Fruit fly (Drosophila melanogaster): ENCODE measurements around the gene CG4025.

The CG4025 gene

DNA sequence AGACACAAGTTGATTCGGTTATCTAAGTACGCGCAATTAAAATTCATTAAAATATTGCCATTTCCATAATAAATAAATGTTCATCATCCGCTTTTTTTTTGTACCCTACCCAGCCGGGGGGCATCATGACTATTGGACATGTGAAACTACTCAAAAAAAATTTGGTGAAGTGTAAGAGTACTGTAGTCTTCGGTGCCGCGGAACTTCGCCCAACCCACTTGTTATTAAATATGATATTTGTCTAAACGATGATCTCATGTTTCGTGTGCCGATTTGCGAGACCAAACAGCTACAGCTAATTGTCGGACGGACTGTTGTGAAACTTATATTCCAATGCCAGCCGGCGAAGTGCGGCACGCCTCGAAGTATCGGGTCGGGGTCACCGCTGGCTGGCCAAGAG lies 12.0 kb downstream of the CG4025 start:
- TF ChIP-seq CG11294 (GFP tag; IDR thresholded peaks at IDR 0.05) (no peak), CG8319 (GFP tag; optimal IDR thresholded peaks at IDR 0.05) (no peak), topi (GFP tag; optimal IDR thresholded peaks at IDR 0.05) (no peak), Hr4 (GFP tag; optimal IDR thresholded peaks at IDR 0.05) (peak; percentile 22), Eip78C (GFP tag) (peak; percentile 37), CG3032 (tag; optimal IDR thresholded peaks at IDR 0.05) (no peak), spab (GFP tag; optimal IDR thresholded peaks at IDR 0.05) (no peak), CG31627 (GFP tag; optimal IDR thresholded peaks at IDR 0.05) (no peak), CG9139 (GFP tag; optimal IDR thresholded peaks at IDR 0.05) (no peak), CG1621 (tag; optimal IDR thresholded peaks at IDR 0.05) (no peak), net (GFP tag; optimal IDR thresholded peaks at IDR 0.05) (no peak), fkh (GFP tag; optimal IDR thresholded peaks at IDR 0.05) (peak; percentile 4), svp (GFP tag) (peak; percentile 77), lz (GFP tag; optimal IDR thresholded peaks at IDR 0.05) (no peak), salr (GFP tag; optimal IDR thresholded peaks at IDR 0.05) (no peak), OdsH (GFP tag; optimal IDR thresholded peaks at IDR 0.05) (no peak), Hr38 (GFP tag; optimal IDR thresholded peaks at IDR 0.05) (no peak), cyc (GFP tag; optimal IDR thresholded peaks at IDR 0.05) (no peak), Sox102F (GFP tag; optimal IDR thresholded peaks at IDR 0.05) (no peak), CG6854 (GFP tag; optimal IDR thresholded peaks at IDR 0.05) (no peak), CG32006 (GFP tag; optimal IDR thresholded peaks at IDR 0.05) (no peak), CG10631 (GFP tag; optimal IDR thresholded peaks at IDR 0.05) (no peak), Lpt (GFP tag; optimal IDR thresholded peaks at IDR 0.05) (no peak), Smox (GFP tag; optimal IDR thresholded peaks at IDR 0.05) (no peak), fd59A (GFP tag; optimal IDR thresholded peaks at IDR 0.05) (no peak), CG11762 (GFP tag; optimal IDR thresholded peaks at IDR 0.05; ENCODE audit: insufficient read depth) (no peak), CG8632 (GFP tag; optimal IDR thresholded peaks at IDR 0.05) (no peak), acj6 (GFP tag; optimal IDR thresholded peaks at IDR 0.05) (no peak), CG3919 (GFP tag; optimal IDR thresholded peaks at IDR 0.05) (no peak), fd85E (GFP tag; optimal IDR thresholded peaks at IDR 0.05) (no peak), CG11902 (GFP tag; optimal IDR thresholded peaks at IDR 0.05) (no peak), eg (GFP tag; IDR thresholded peaks at IDR 0.05) (0 out of 3 replicates have a peak, but pooled peaks have one; percentile 31), CG6792 (GFP tag; optimal IDR thresholded peaks at IDR 0.05) (no peak), Ets21C (GFP tag; optimal IDR thresholded peaks at IDR 0.05) (no peak), pdm3 (GFP tag; optimal IDR thresholded peaks at IDR 0.05) (peak; percentile 10), Eip75B (GFP tag; optimal IDR thresholded peaks at IDR 0.05) (peak; percentile 0), CG6276 (GFP tag; optimal IDR thresholded peaks at IDR 0.05) (no peak), achi (GFP tag; optimal IDR thresholded peaks at IDR 0.05) (no peak), vri (GFP tag; optimal IDR thresholded peaks at IDR 0.05) (no peak), CG15336 (GFP tag; IDR thresholded peaks at IDR 0.05) (no peak), Ets96B (tag; optimal IDR thresholded peaks at IDR 0.05) (no peak), CG8119 (GFP tag; IDR thresholded peaks at IDR 0.05) (no peak), dac (GFP tag; optimal IDR thresholded peaks at IDR 0.05) (no peak), dsx (GFP tag; optimal IDR thresholded peaks at IDR 0.05; ENCODE audit: poor library complexity, severe bottlenecking) (no peak), CG6808 (GFP tag; optimal IDR thresholded peaks at IDR 0.05) (no peak)

- TF ChIP-seq CG3032 (tag; optimal IDR thresholded peaks at IDR 0.05) (peak; percentile 16), Sox15 (GFP tag; optimal IDR thresholded peaks at IDR 0.05) (no peak), CG10669 (GFP tag; optimal IDR thresholded peaks at IDR 0.05) (peak; percentile 20), vri (GFP tag; optimal IDR thresholded peaks at IDR 0.05) (no peak), CG32006 (GFP tag; optimal IDR thresholded peaks at IDR 0.05) (peak; percentile 20), cyc (GFP tag; optimal IDR thresholded peaks at IDR 0.05) (no peak), Ets96B (tag; optimal IDR thresholded peaks at IDR 0.05) (peak; percentile 10), Eip78C (GFP tag) (peak; percentile 79)
These were observed 13.0 kb downstream of the CG4025 start for dm6 chrX:2089812-2090211.
